Worm (Caenorhabditis elegans) whole organism, L1 larva: ENCODE data around the gene arf-1.

Source experiments
- C04F5.9 ChIP-seq: sonication (generic microtip); optimal IDR thresholded peaks from 2 replicates; lab custom pipeline; 2016; ENCODE audit warnings: missing genetic modification characterization, missing compliant biosample characterization
- C16A3.4 ChIP-seq: fragments of 150-350 bp; optimal IDR thresholded peaks from 2 replicates; lab custom pipeline; 2014; ENCODE audit warnings: missing biosample characterization, missing genetic modification characterization
- C34B4.2 ChIP-seq: sonication (generic microtip); optimal IDR thresholded peaks from 2 replicates; lab custom pipeline; 2017; ENCODE audit warnings: mild to moderate bottlenecking, missing genetic modification characterization, missing compliant biosample characterization
- F16B12.6 ChIP-seq: fragments of 150-350 bp; optimal IDR thresholded peaks from 2 replicates; lab custom pipeline; 2014; ENCODE audit warnings: missing biosample characterization, missing genetic modification characterization
- aha-1 ChIP-seq: fragments of 150-350 bp; optimal IDR thresholded peaks from 2 replicates; lab custom pipeline; 2014; ENCODE audit warnings: missing biosample characterization, missing genetic modification characterization
- alr-1 ChIP-seq: fragments of 200-800 bp; sonication (Bioruptor generic); optimal IDR thresholded peaks from 2 replicates; lab custom pipeline; 2018; ENCODE audit warnings: borderline replicate concordance, mild to moderate bottlenecking, missing genetic modification characterization, missing compliant biosample characterization
- ama-1 ChIP-seq: fragments of 150-350 bp; optimal IDR thresholded peaks from 2 replicates; lab custom pipeline; 2014
- blmp-1 ChIP-seq: fragments of 150-350 bp; optimal IDR thresholded peaks from 2 replicates; lab custom pipeline; 2014; ENCODE audit warnings: missing biosample characterization, missing genetic modification characterization
- ceh-63 ChIP-seq: fragments of 200-800 bp; sonication (Bioruptor generic); optimal IDR thresholded peaks from 2 replicates; lab custom pipeline; 2018; ENCODE audit warnings: mild to moderate bottlenecking, missing genetic modification characterization, missing compliant biosample characterization
- ceh-88 ChIP-seq: fragments of 200-800 bp; sonication (Bioruptor generic); IDR thresholded peaks from 2 replicates; pipeline ENCODE4 v1.3.6; 2022; ENCODE audit warnings: missing genetic modification characterization, missing compliant biosample characterization
- ceh-90 ChIP-seq: sonication (generic microtip); optimal IDR thresholded peaks from 2 replicates; lab custom pipeline; 2016; ENCODE audit warnings: missing genetic modification characterization, missing compliant biosample characterization
- ces-1 ChIP-seq: fragments of 150-350 bp; optimal IDR thresholded peaks from 2 replicates; lab custom pipeline; 2014; ENCODE audit warnings: missing biosample characterization, missing genetic modification reagents, missing genetic modification characterization
- dpl-1 ChIP-seq, 3 experiments: fragments of 150-350 bp in 2 of 3; sonication (generic microtip) in 1 of 3; optimal IDR thresholded peaks; 2 replicates each; lab custom pipeline; 2014 to 2017; ENCODE audit warnings: missing biosample characterization in 3 of 3, missing genetic modification characterization in 3 of 3, missing genetic modification reagents in 3 of 3
- efl-3 ChIP-seq: fragments of 200-800 bp; sonication (Bioruptor generic); optimal IDR thresholded peaks from 2 replicates; lab custom pipeline; 2018; ENCODE audit warnings: mild to moderate bottlenecking, missing genetic modification characterization, missing compliant biosample characterization
- egl-13 ChIP-seq: sonication (generic microtip); optimal IDR thresholded peaks from 2 replicates; lab custom pipeline; 2016; ENCODE audit warnings: missing genotype, missing genetic modification reagents, missing genetic modification characterization, missing compliant biosample characterization
- elt-2 ChIP-seq: sonication (generic microtip); optimal IDR thresholded peaks from 2 replicates; lab custom pipeline; 2016; ENCODE audit warnings: missing genetic modification characterization, mild to moderate bottlenecking, inconsistent platforms, missing compliant biosample characterization, missing genetic modification reagents
- ets-5 ChIP-seq: fragments of 200-800 bp; sonication (Bioruptor generic); IDR thresholded peaks from 2 replicates; pipeline ENCODE4 v1.3.6; 2022; ENCODE audit warnings: missing genetic modification characterization, missing compliant biosample characterization
- fkh-10 ChIP-seq: sonication (generic microtip); optimal IDR thresholded peaks from 2 replicates; lab custom pipeline; 2017; ENCODE audit warnings: missing biosample characterization, missing genetic modification reagents, missing genetic modification characterization
- fkh-8 ChIP-seq: sonication (generic microtip); optimal IDR thresholded peaks from 2 replicates; lab custom pipeline; 2016; ENCODE audit warnings: mild to moderate bottlenecking, missing genetic modification characterization, missing compliant biosample characterization
- hlh-17 ChIP-seq: fragments of 200-800 bp; sonication (Bioruptor generic); optimal IDR thresholded peaks from 2 replicates; lab custom pipeline; 2018; ENCODE audit warnings: missing genetic modification characterization, mild to moderate bottlenecking, missing compliant biosample characterization, moderate library complexity, borderline replicate concordance
- hlh-4 ChIP-seq: sonication (generic microtip); optimal IDR thresholded peaks from 2 replicates; lab custom pipeline; 2016; ENCODE audit warnings: mild to moderate bottlenecking, missing genetic modification characterization, missing compliant biosample characterization
- irx-1 ChIP-seq: sonication (generic microtip); optimal IDR thresholded peaks from 2 replicates; lab custom pipeline; 2016; ENCODE audit warnings: missing genetic modification characterization, missing compliant biosample characterization
- isw-1 ChIP-seq: fragments of 200-800 bp; sonication (Bioruptor generic); IDR thresholded peaks from 2 replicates; pipeline ENCODE4 v1.3.6; 2022; ENCODE audit warnings: missing genetic modification characterization, missing compliant biosample characterization
- lin-13 ChIP-seq: fragments of 150-350 bp; optimal IDR thresholded peaks from 2 replicates; lab custom pipeline; 2014; ENCODE audit warnings: missing biosample characterization, missing genetic modification reagents, missing genetic modification characterization
- lin-14 ChIP-seq: fragments of 200-800 bp; sonication (Bioruptor generic); optimal IDR thresholded peaks from 2 replicates; lab custom pipeline; 2018; ENCODE audit warnings: mild to moderate bottlenecking, missing genetic modification characterization, moderate library complexity, missing compliant biosample characterization
- lin-15B ChIP-seq: fragments of 150-350 bp; sonication (generic microtip); optimal IDR thresholded peaks from 3 replicates; lab custom pipeline; 2014; ENCODE audit warnings: missing biosample characterization, missing genetic modification characterization
- lsy-2 ChIP-seq, 2 experiments: fragments of 150-350 bp; optimal IDR thresholded peaks; 2 replicates each; lab custom pipeline; 2014; ENCODE audit warnings: missing biosample characterization in 2 of 2, missing genetic modification characterization in 2 of 2
- mep-1 ChIP-seq: fragments of 150-350 bp; optimal IDR thresholded peaks from 2 replicates; lab custom pipeline; 2014; ENCODE audit warnings: missing biosample characterization, missing genetic modification characterization
- nhr-11 ChIP-seq: fragments of 150-350 bp; optimal IDR thresholded peaks from 2 replicates; lab custom pipeline; 2014; ENCODE audit warnings: missing biosample characterization, missing genetic modification characterization
- nhr-28 ChIP-seq: fragments of 150-350 bp; optimal IDR thresholded peaks from 2 replicates; lab custom pipeline; 2014; ENCODE audit warnings: missing biosample characterization, missing genetic modification characterization
- nhr-71 ChIP-seq: sonication (generic microtip); optimal IDR thresholded peaks from 2 replicates; lab custom pipeline; 2016; ENCODE audit warnings: mild to moderate bottlenecking, missing genetic modification characterization, moderate library complexity, missing compliant biosample characterization
- nhr-76 ChIP-seq: sonication (generic microtip); optimal IDR thresholded peaks from 2 replicates; lab custom pipeline; 2017; ENCODE audit warnings: missing biosample characterization, missing genetic modification characterization
- nhr-77 ChIP-seq: fragments of 150-350 bp; optimal IDR thresholded peaks from 2 replicates; lab custom pipeline; 2014; ENCODE audit warnings: missing biosample characterization, missing genetic modification characterization
- nhr-85 ChIP-seq: sonication (generic microtip); peaks from one replicate; lab custom pipeline; 2016; ENCODE audit warnings: missing genetic modification characterization, inconsistent platforms, missing compliant biosample characterization
- nhr-90 ChIP-seq: sonication (generic microtip); optimal IDR thresholded peaks from 2 replicates; lab custom pipeline; 2016; ENCODE audit warnings: mild to moderate bottlenecking, missing genetic modification characterization, missing compliant biosample characterization; ENCODE audit not compliant: poor library complexity
- pax-3 ChIP-seq: fragments of 200-800 bp; sonication (Bioruptor generic); optimal IDR thresholded peaks from 2 replicates; lab custom pipeline; 2018; ENCODE audit warnings: mild to moderate bottlenecking, missing genetic modification characterization, moderate library complexity, missing compliant biosample characterization
- rnt-1 ChIP-seq: sonication (generic microtip); optimal IDR thresholded peaks from 2 replicates; lab custom pipeline; 2016; ENCODE audit warnings: mild to moderate bottlenecking, missing genetic modification characterization, moderate library complexity, missing compliant biosample characterization
- snpc-4 ChIP-seq: fragments of 150-350 bp; optimal IDR thresholded peaks from 2 replicates; lab custom pipeline; 2014; ENCODE audit warnings: missing biosample characterization, missing genetic modification characterization
- snu-23 ChIP-seq: sonication (generic microtip); optimal IDR thresholded peaks from 2 replicates; lab custom pipeline; 2016; ENCODE audit warnings: missing genetic modification characterization, missing compliant biosample characterization
- sup-37 ChIP-seq: fragments of 200-800 bp; sonication (Bioruptor generic); optimal IDR thresholded peaks from 2 replicates; lab custom pipeline; 2018; ENCODE audit warnings: mild to moderate bottlenecking, missing genetic modification characterization, missing compliant biosample characterization
- unc-30 ChIP-seq: sonication (generic microtip); optimal IDR thresholded peaks from 2 replicates; lab custom pipeline; 2017; ENCODE audit warnings: missing biosample characterization, missing genetic modification characterization
- unc-62 ChIP-seq: fragments of 150-350 bp; optimal IDR thresholded peaks from 2 replicates; lab custom pipeline; 2014; ENCODE audit warnings: missing biosample characterization, missing genetic modification reagents, missing genetic modification characterization
- unc-86 ChIP-seq: sonication (generic microtip); optimal IDR thresholded peaks from 2 replicates; lab custom pipeline; 2016; ENCODE audit warnings: missing genetic modification characterization, missing compliant biosample characterization
- unc-98 ChIP-seq: fragments of 200-800 bp; sonication (Bioruptor generic); IDR thresholded peaks from 2 replicates; pipeline ENCODE4 v1.3.6; 2022; ENCODE audit warnings: missing genetic modification characterization, missing compliant biosample characterization
- xbp-1 ChIP-seq: sonication (generic microtip); optimal IDR thresholded peaks from 2 replicates; lab custom pipeline; 2016; ENCODE audit warnings: missing genetic modification characterization, missing compliant biosample characterization
- zag-1 ChIP-seq: fragments of 150-350 bp; optimal IDR thresholded peaks from 2 replicates; lab custom pipeline; 2014; ENCODE audit warnings: missing biosample characterization, missing genetic modification characterization
- zip-4 ChIP-seq: fragments of 200-800 bp; sonication (Bioruptor generic); optimal IDR thresholded peaks from 2 replicates; lab custom pipeline; 2018; ENCODE audit warnings: mild to moderate bottlenecking, missing genetic modification characterization, moderate library complexity, missing compliant biosample characterization
- ztf-4 ChIP-seq: fragments of 150-350 bp; optimal IDR thresholded peaks from 2 replicates; lab custom pipeline; 2014; ENCODE audit warnings: missing biosample characterization, missing genetic modification characterization

arf-1 gene

DNA sequence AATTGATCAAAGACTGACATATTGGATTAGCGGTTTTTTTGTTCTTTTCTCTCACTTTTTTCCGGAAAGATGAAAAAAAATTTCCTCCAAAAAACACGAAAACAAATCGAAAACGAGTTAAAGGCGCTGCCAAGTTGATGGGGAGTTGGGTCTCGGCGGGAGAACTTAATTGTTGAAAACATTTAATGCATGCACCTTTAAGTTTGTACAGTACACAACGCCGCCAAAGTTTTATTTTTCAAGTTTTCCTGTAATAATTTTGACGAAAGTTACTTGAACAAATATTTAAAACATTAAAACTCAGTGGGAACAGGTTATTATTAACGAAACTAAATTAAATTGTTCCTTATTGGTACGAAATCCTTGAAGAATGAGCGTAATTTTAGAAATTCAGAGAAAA lies 13.2 kb upstream of the arf-1 start:
- TF ChIP-seq nhr-76 (tag; lab: Kevin White, UChicago): no peak
- no peak for TF ChIP-seq efl-3 (GFP tag; lab: Kevin White, UChicago)
- no peak for TF ChIP-seq unc-30 (tag; lab: Kevin White, UChicago)
- no peak for TF ChIP-seq alr-1 (tag; lab: Kevin White, UChicago)
- TF ChIP-seq snu-23 (GFP tag; lab: Kevin White, UChicago): no peak
- no peak for TF ChIP-seq dpl-1 (GFP tag; optimal IDR thresholded peaks at IDR 0.05; lab: Kevin White, UChicago)
- no peak for TF ChIP-seq isw-1 (GFP tag; lab: Robert Waterston, UW)
- no peak for TF ChIP-seq fkh-10 (GFP tag; lab: Kevin White, UChicago)
- no peak for TF ChIP-seq ces-1
- no peak for TF ChIP-seq F16B12.6 (tag; lab: Kevin White, UChicago)
- TF ChIP-seq snpc-4: no peak
- TF ChIP-seq C16A3.4 (tag; lab: Kevin White, UChicago): no peak
- no peak for TF ChIP-seq zip-4
- TF ChIP-seq mep-1: no peak

DNA sequence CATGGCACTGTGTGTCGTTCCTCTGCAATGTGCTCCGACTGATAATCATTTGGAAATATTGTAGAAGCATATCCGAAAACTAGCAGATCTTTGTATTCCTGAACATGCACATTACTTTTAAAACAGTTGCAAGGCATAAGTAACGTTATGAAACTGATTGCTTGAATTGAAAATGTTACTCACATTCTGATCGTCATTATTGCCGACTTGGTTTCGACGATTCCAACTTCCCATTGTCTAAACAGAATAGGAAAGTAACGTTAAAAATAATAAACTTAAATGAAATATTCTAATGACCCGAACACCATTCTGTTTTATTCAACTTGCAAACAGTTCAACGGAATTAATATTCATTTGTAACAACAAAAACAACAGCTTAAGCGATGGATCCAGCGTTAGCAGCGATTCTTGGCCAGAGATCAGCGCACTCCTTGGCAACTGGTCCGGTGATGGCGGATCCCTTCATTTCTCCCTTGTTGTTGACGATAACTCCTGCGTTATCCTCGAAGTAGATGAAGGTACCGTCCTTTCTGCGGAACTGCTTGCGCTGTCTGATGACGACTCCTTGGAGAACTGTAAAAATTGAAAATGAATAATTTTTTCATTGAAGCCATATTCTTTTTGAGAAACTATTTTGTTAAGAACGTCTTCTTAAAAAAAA lies 9.3 kb upstream of the arf-1 start, which contains the start of gene swp-1:
TSS of gene swp-1 (minus strand) at position 298 of the 661 bp plus-strand sequence.
- TF ChIP-seq fkh-8 (tag; lab: Kevin White, UChicago): no peak
- no peak for TF ChIP-seq ztf-4 (tag; lab: Kevin White, UChicago)
- TF ChIP-seq lin-15B: no peak
- peak in 1 of 2 experiments; percentile 26 for TF ChIP-seq lsy-2 (tag; optimal IDR thresholded peaks at IDR 0.05; lab: Kevin White, UChicago)
- peak; percentile 13 for TF ChIP-seq nhr-71
- TF ChIP-seq nhr-85 (tag; lab: Kevin White, UChicago): peak; percentile 49
- no peak for TF ChIP-seq ces-1
- no peak for TF ChIP-seq nhr-11
- TF ChIP-seq, all 84 proteins: peak for 3

DNA sequence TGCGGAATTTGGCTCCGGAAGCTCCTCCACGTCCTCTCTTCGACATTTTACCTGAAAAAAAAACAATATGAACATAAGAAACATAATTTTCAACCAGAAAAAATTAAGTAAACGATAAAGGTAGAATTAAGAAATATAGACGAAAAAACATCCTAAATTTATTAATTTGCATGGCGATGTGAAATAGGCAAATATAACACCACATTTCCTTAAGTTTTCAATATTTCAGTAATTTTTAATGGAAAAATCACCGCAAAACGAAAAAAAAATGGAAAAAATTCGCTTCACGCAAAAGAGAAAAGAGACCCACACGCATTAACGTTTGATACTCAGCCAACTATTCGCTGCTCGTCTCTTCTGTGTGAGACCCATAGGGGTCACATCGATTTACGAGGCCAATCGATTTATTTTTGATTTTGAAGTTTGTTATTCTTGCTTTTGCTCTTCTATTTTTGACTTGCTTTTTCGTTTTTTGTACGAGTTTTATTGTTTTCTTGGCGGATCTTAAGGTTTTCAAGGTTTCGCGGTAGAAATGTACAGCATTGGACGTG lies 8.5 kb upstream of the arf-1 start, which contains the start of gene rpl-23:
TSS of gene rpl-23 (minus strand) at position 51 of the 551 bp plus-strand sequence.
- TF ChIP-seq C04F5.9 (tag; lab: Kevin White, UChicago) (peak; percentile 47), ces-1 (no peak), xbp-1 (tag; lab: Kevin White, UChicago) (peak; percentile 92), nhr-85 (tag; lab: Kevin White, UChicago) (peak; percentile 95), nhr-28 (tag; lab: Kevin White, UChicago) (no peak), nhr-76 (tag; lab: Kevin White, UChicago) (no peak), unc-86 (tag; lab: Kevin White, UChicago) (peak; percentile 80), unc-98 (GFP tag; lab: Robert Waterston, UW) (no peak), zag-1 (tag; lab: Kevin White, UChicago) (peak; percentile 36), sup-37 (GFP tag; lab: Kevin White, UChicago) (no peak), rnt-1 (peak; percentile 90), lin-14 (GFP tag; lab: Kevin White, UChicago) (peak; percentile 93), aha-1 (peak; percentile 30), ceh-90 (tag; lab: Kevin White, UChicago) (no peak), ets-5 (GFP tag; lab: Robert Waterston, UW) (no peak), nhr-90 (peak; percentile 82), pax-3 (peak; percentile 80), ceh-63 (GFP tag; lab: Kevin White, UChicago) (no peak), lin-13 (peak; percentile 90), blmp-1 (tag; lab: Kevin White, UChicago) (peak; percentile 91), hlh-4 (tag; lab: Kevin White, UChicago) (no peak), hlh-17 (no peak), C34B4.2 (no peak), egl-13 (tag; lab: Kevin White, UChicago) (peak; percentile 56), F16B12.6 (tag; lab: Kevin White, UChicago) (peak; percentile 62), unc-62 (GFP tag; lab: Kevin White, UChicago) (no peak), nhr-77 (tag; lab: Kevin White, UChicago) (peak; percentile 90), ama-1 (lab: Kevin White, UChicago) (peak; percentile 85), irx-1 (tag; lab: Kevin White, UChicago) (peak; percentile 74), nhr-71 (peak; percentile 94), ceh-88 (GFP tag; lab: Robert Waterston, UW) (peak; percentile 71), efl-3 (GFP tag; lab: Kevin White, UChicago) (no peak), isw-1 (GFP tag; lab: Robert Waterston, UW) (peak; percentile 91), alr-1 (tag; lab: Kevin White, UChicago) (no peak), elt-2 (tag; lab: Kevin White, UChicago) (peak; percentile 26)
